Worm (Caenorhabditis elegans): ENCODE results near the gene F38B2.3.

F38B2.3 gene

ce11 chrX:11299642-11300307 is 13.6 kb upstream of the F38B2.3 start, which contains the start of the genes snrp-40.1 and F08G12.3 (continued):
- TF ChIP-seq ztf-16 (tag; optimal IDR thresholded peaks at IDR 0.05), result no peak
- no peak for TF ChIP-seq elt-4 (tag; optimal IDR thresholded peaks at IDR 0.05)
- no peak for TF ChIP-seq hlh-15 (tag; optimal IDR thresholded peaks at IDR 0.05)
- TF ChIP-seq unc-42 (tag; optimal IDR thresholded peaks at IDR 0.05), result peak; percentile 41
- peak; percentile 44 for TF ChIP-seq pros-1 (tag; optimal IDR thresholded peaks at IDR 0.05)
- TF ChIP-seq sdc-2 (tag; optimal IDR thresholded peaks at IDR 0.05), result peak; percentile 49
- TF ChIP-seq ttx-3 (tag; optimal IDR thresholded peaks at IDR 0.05), result no peak
- no peak for TF ChIP-seq pha-2 (tag; optimal IDR thresholded peaks at IDR 0.05)
- peak; percentile 85 for TF ChIP-seq ceh-34 (tag; optimal IDR thresholded peaks at IDR 0.05)
- no peak for TF ChIP-seq T23F11.4 (GFP tag; optimal IDR thresholded peaks at IDR 0.05)
- peak; percentile 63 for TF ChIP-seq ceh-14 (tag; optimal IDR thresholded peaks at IDR 0.05)
- no peak for TF ChIP-seq pax-1 (tag; optimal IDR thresholded peaks at IDR 0.05)
- TF ChIP-seq ceh-9 (tag; optimal IDR thresholded peaks at IDR 0.05), result no peak
- TF ChIP-seq hlh-30 (tag; optimal IDR thresholded peaks at IDR 0.05; ENCODE audit: insufficient read depth), result peak; percentile 65
- peak; percentile 82 for TF ChIP-seq ceh-31 (tag; optimal IDR thresholded peaks at IDR 0.05)
- TF ChIP-seq nhr-232 (tag; optimal IDR thresholded peaks at IDR 0.05), result no peak
- no peak for TF ChIP-seq che-1 (tag; optimal IDR thresholded peaks at IDR 0.05)

- TF ChIP-seq T23F11.4 (GFP tag; optimal IDR thresholded peaks at IDR 0.05), result no peak
- TF ChIP-seq pat-9 (tag; optimal IDR thresholded peaks at IDR 0.05), result no peak
- TF ChIP-seq unc-86 (tag; optimal IDR thresholded peaks at IDR 0.05), result no peak
- TF ChIP-seq Y22D7AL.16 (tag; optimal IDR thresholded peaks at IDR 0.05), result no peak
- no peak for TF ChIP-seq ceh-14 (tag; optimal IDR thresholded peaks at IDR 0.05)
- TF ChIP-seq mec-3 (tag; optimal IDR thresholded peaks at IDR 0.05; ENCODE audit: borderline replicate concordance), result no peak
- no peak for TF ChIP-seq sox-4 (tag; optimal IDR thresholded peaks at IDR 0.05)
- TF ChIP-seq C08G9.2 (tag; optimal IDR thresholded peaks at IDR 0.05), result no peak
- TF ChIP-seq fkh-6 (tag; optimal IDR thresholded peaks at IDR 0.05), result no peak
- TF ChIP-seq che-1 (tag; optimal IDR thresholded peaks at IDR 0.05), result no peak
- TF ChIP-seq zip-5 (tag; optimal IDR thresholded peaks at IDR 0.05), result no peak
- no peak for TF ChIP-seq elt-4 (tag; optimal IDR thresholded peaks at IDR 0.05)
- no peak for TF ChIP-seq lim-6 (tag; optimal IDR thresholded peaks at IDR 0.05)
- TF ChIP-seq unc-55 (GFP tag; optimal IDR thresholded peaks at IDR 0.05), result no peak
- no peak for TF ChIP-seq syd-9 (tag; optimal IDR thresholded peaks at IDR 0.05)
- no peak for TF ChIP-seq pros-1 (tag; optimal IDR thresholded peaks at IDR 0.05)
- TF ChIP-seq tbx-2 (tag; optimal IDR thresholded peaks at IDR 0.05), result peak; percentile 63
- TF ChIP-seq lin-11 (tag; optimal IDR thresholded peaks at IDR 0.05), result no peak
- TF ChIP-seq pag-3 (tag; optimal IDR thresholded peaks at IDR 0.05; ENCODE audit: borderline replicate concordance), result no peak
- no peak for TF ChIP-seq ceh-48 (tag; optimal IDR thresholded peaks at IDR 0.05)
- TF ChIP-seq odd-2 (tag; optimal IDR thresholded peaks at IDR 0.05), result no peak
- no peak for TF ChIP-seq dmd-4 (tag; optimal IDR thresholded peaks at IDR 0.05; ENCODE audit: borderline replicate concordance)
- TF ChIP-seq pax-1 (tag; optimal IDR thresholded peaks at IDR 0.05), result peak; percentile 48
- peak; percentile 36 for TF ChIP-seq ceh-31 (tag; optimal IDR thresholded peaks at IDR 0.05)
- no peak for TF ChIP-seq ztf-16 (tag; optimal IDR thresholded peaks at IDR 0.05)
- no peak for TF ChIP-seq nhr-232 (tag; optimal IDR thresholded peaks at IDR 0.05)
- no peak for TF ChIP-seq tbx-7 (tag; optimal IDR thresholded peaks at IDR 0.05)
- peak; percentile 19 for TF ChIP-seq ceh-34 (tag; optimal IDR thresholded peaks at IDR 0.05)
- peak; percentile 44 for TF ChIP-seq elt-2 (tag; optimal IDR thresholded peaks at IDR 0.05)
- no peak for TF ChIP-seq fkh-10 (GFP tag; optimal IDR thresholded peaks at IDR 0.05)
- TF ChIP-seq hlh-30 (tag; optimal IDR thresholded peaks at IDR 0.05; ENCODE audit: insufficient read depth), result peak; percentile 36
- TF ChIP-seq sdc-2 (tag; optimal IDR thresholded peaks at IDR 0.05), result peak; percentile 50
- no peak for TF ChIP-seq hlh-6 (tag; optimal IDR thresholded peaks at IDR 0.05)
- no peak for TF ChIP-seq unc-42 (tag; optimal IDR thresholded peaks at IDR 0.05)
- no peak for TF ChIP-seq pqm-1 (tag; optimal IDR thresholded peaks at IDR 0.05)
- TF ChIP-seq rnt-1 (tag; optimal IDR thresholded peaks at IDR 0.05), result no peak
- no peak for TF ChIP-seq pha-2 (tag; optimal IDR thresholded peaks at IDR 0.05)
Observed at ce11 chrX:11296683-11297365, 10.7 kb upstream of the F38B2.3 start, which contains the start of gene inx-2. Gene inx-2 (minus strand): TSS chrX:11296733.

Data from whole organism, late embryonic.